Worm (Caenorhabditis elegans): Measurements from ENCODE around the gene F54H12.2.

DNA sequence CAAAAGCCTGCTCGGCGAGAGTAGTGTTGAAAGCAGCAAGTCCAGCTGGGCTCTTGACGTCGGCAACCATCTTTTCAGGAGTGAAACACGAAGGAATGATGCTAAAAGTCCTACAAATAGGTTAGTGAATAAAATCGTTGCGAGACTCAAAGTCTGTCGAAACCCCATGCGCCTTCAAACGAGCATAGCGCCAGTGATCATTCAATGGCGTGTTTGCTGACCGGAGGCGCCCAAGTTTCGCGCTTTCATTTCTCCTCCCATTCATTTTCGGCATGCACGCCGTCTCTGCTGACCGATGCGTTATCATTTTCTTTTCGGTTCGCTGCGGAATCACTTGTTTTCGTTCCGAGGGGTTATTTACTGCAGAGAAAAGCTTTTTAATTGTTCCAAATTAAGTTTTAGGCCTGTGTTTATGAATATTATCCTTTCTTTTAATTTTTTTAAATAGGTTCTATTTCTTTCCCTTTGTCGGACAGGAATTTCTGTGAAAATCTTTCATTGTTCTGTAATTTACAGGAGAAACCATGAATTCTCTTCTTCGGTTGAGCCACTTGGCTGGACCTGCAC is 8.9 kb downstream of the F54H12.2 start, which contains the start of the genes eef-1B.1 and aco-2:
- TF ChIP-seq ztf-11 (tag; optimal IDR thresholded peaks at IDR 0.05) (no peak), ces-1 (GFP tag; optimal IDR thresholded peaks at IDR 0.05) (peak; percentile 33), mab-5 (tag; optimal IDR thresholded peaks at IDR 0.05) (no peak), unc-39 (tag; optimal IDR thresholded peaks at IDR 0.05) (no peak), pha-4 (tag; optimal IDR thresholded peaks at IDR 0.05) (peak; percentile 67), nhr-237 (tag; optimal IDR thresholded peaks at IDR 0.05) (peak; percentile 28), blmp-1 (tag; optimal IDR thresholded peaks at IDR 0.05) (no peak), lin-13 (tag; optimal IDR thresholded peaks at IDR 0.05) (peak; percentile 43), bed-3 (GFP tag; optimal IDR thresholded peaks at IDR 0.05) (no peak), tbx-8 (GFP tag; optimal IDR thresholded peaks at IDR 0.05) (no peak), nhr-28 (tag; optimal IDR thresholded peaks at IDR 0.05) (no peak), ham-2 (GFP tag; optimal IDR thresholded peaks at IDR 0.05) (no peak)

Measured in whole organism, mixed stage, embryonic.